Worm (Caenorhabditis elegans): ENCODE measurements around the gene F36A4.1.

The F36A4.1 gene

DNA sequence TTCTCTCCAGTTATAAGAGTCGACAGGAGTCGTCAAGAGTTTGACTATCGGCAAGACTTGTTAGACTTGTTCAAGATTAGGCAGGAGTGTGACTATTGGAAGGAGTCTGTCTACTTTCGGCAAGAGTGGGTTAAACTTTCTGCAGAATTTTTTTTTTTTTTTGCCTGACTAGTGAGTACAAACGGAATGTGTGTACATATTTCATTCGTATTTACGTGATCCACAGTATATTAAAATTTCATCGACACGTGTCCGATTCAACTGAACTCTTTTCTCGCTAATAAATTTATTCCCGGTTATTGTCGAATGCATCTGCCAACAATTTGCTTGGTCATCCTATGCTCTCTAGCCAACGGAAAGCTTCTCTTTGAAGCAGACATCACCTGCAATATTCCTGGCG lies at the start of gene F36A4.1:
Gene F36A4.1 (plus strand): TSS at position 301 of the 400 bp plus-strand sequence.
- TF ChIP-seq sem-2 (GFP tag; optimal IDR thresholded peaks at IDR 0.05) (no peak), snpc-4 (tag; optimal IDR thresholded peaks at IDR 0.05) (no peak), unc-120 (tag; optimal IDR thresholded peaks at IDR 0.05; ENCODE audit: poor library complexity, severe bottlenecking) (no peak), drap-1 (GFP tag; optimal IDR thresholded peaks at IDR 0.05) (no peak), mab-5 (tag; optimal IDR thresholded peaks at IDR 0.05) (no peak)

DNA sequence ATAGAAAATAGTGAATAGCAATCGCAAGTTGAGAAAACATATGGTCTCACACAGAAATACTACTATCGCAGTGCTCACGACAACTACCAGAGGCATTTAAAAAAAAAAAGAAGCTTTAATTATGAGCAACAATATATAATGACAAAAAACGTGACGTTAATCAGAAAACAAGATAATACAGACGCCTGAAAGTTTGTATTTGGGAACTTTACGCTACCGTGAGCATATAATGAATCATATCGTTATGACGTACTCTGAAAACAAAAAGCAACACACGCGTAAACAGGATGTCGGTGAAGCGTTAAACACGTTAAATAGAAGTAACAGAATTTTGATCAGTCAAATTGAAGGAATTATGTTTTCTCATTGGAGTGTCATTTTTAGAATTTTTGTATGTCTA lies 46.4 kb upstream of the F36A4.1 start, which contains the start of gene srbc-71:
Gene srbc-71 (minus strand): TSS at position 101 of the 400 bp plus-strand sequence.
- no peak for TF ChIP-seq elt-1 (tag; optimal IDR thresholded peaks at IDR 0.05; ENCODE audit: borderline replicate concordance, insufficient read depth)
- no peak for TF ChIP-seq nhr-237 (tag; optimal IDR thresholded peaks at IDR 0.05)
- no peak for TF ChIP-seq elt-3 (tag; optimal IDR thresholded peaks at IDR 0.05)
- TF ChIP-seq ztf-11 (tag; optimal IDR thresholded peaks at IDR 0.05), result no peak
- TF ChIP-seq mab-5 (tag; optimal IDR thresholded peaks at IDR 0.05), result no peak
- no peak for TF ChIP-seq mep-1 (tag; optimal IDR thresholded peaks at IDR 0.05)
- TF ChIP-seq sem-2 (GFP tag; optimal IDR thresholded peaks at IDR 0.05), result no peak
- no peak for TF ChIP-seq unc-120 (tag; optimal IDR thresholded peaks at IDR 0.05; ENCODE audit: poor library complexity, severe bottlenecking)
- TF ChIP-seq blmp-1 (tag; optimal IDR thresholded peaks at IDR 0.05), result no peak
- no peak for TF ChIP-seq M03D4.4 (tag; optimal IDR thresholded peaks at IDR 0.05)

DNA sequence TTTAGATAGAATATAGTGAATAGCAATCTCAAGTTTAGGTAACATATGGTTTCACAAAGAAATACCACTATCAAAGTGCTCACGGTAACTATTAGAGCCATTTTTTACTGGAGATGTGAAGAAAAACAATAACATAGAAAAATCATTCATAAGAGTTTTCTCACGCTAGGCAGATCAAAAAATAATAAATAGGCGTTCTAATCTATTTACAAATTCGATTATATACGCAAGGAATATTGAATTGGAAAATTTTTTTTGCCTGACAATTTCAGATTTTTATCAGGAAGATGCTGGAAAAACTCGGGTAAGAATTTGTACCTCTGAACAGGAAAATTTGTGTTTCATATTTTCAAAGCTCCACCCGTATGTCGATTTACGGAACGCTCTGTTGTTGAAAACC lies 44.4 kb upstream of the F36A4.1 start, which contains the start of gene srbc-70:
Gene srbc-70 (minus strand): TSS at position 101 of the 400 bp plus-strand sequence.
- TF ChIP-seq ces-1 (GFP tag; optimal IDR thresholded peaks at IDR 0.05) (no peak), mab-5 (tag; optimal IDR thresholded peaks at IDR 0.05) (no peak), elt-3 (tag; optimal IDR thresholded peaks at IDR 0.05) (no peak), sptf-1 (tag; optimal IDR thresholded peaks at IDR 0.05) (no peak), unc-120 (tag; optimal IDR thresholded peaks at IDR 0.05; ENCODE audit: poor library complexity, severe bottlenecking) (no peak), snpc-4 (tag; optimal IDR thresholded peaks at IDR 0.05) (no peak), hlh-1 (tag; optimal IDR thresholded peaks at IDR 0.05) (no peak), lin-13 (tag; optimal IDR thresholded peaks at IDR 0.05) (no peak), nhr-2 (tag; optimal IDR thresholded peaks at IDR 0.05) (no peak), lin-32 (GFP tag; optimal IDR thresholded peaks at IDR 0.05) (no peak), sem-2 (GFP tag; optimal IDR thresholded peaks at IDR 0.05) (no peak), nhr-12 (tag; optimal IDR thresholded peaks at IDR 0.05) (no peak), pha-4 (tag; optimal IDR thresholded peaks at IDR 0.05) (no peak), ham-2 (GFP tag; optimal IDR thresholded peaks at IDR 0.05) (no peak)

DNA sequence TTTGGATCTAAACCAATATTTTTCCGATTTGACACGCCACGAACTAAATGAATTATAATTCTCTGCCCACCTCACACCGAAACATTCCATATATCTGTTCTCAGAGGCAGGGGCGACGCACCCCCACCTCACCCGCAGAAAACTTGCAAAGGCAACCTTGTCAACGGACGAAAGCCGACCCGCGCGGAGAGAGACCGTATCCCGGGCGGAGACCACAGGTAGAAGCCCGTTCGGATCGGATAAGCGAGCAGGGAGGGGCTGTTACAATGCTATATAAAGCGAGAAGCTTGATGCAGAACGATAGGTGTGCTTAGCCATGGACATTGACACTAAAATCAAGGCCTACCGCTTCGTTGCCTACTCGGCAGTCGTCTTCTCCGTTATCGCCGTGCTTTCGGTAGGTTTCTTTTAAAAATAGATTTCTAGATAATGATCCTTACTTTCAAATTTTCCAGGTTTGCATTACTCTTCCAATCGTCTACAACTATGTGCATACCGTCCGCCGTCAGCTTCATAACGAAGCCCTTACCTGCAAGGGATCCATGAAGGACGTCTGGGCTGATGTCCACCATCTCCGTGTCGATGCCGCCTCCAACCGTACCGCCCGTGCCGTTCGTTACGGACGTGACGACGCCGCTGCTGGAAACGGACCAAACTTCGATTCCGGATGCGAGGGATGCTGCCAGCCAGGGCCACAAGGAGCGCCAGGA lies 36.8 kb upstream of the F36A4.1 start, which contains the start of the genes zipt-2.2 and dpy-13:
Gene zipt-2.2 (minus strand): TSS at position 51 of the 710 bp plus-strand sequence.
Gene dpy-13 (plus strand): TSS at position 300 of the 710 bp plus-strand sequence.
- TF ChIP-seq pha-4 (tag; optimal IDR thresholded peaks at IDR 0.05), result no peak
- peak; percentile 68 for TF ChIP-seq ham-2 (GFP tag; optimal IDR thresholded peaks at IDR 0.05)

DNA sequence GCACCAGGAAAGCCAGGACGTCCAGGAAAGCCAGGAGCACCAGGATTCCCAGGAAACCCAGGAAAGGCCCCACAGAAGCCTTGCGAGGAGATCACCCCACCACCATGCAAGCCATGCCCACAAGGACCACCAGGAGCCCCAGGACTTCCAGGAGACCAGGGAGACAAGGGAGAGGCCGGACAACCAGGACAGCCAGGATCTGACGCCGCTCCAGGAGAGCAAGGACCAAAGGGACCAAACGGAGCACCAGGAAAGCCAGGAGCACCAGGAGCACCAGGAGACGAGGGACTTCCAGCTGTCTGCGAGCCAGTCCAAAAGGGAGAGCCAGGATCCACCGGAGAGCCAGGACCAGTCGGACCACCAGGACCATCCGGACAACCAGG lies 36.3 kb upstream of the F36A4.1 start:
- TF ChIP-seq snpc-4 (tag; optimal IDR thresholded peaks at IDR 0.05) (no peak), zip-8 (tag; optimal IDR thresholded peaks at IDR 0.05) (no peak), M03D4.4 (tag; optimal IDR thresholded peaks at IDR 0.05) (no peak), unc-62 (GFP tag; optimal IDR thresholded peaks at IDR 0.05) (no peak), mab-5 (tag; optimal IDR thresholded peaks at IDR 0.05) (no peak), sem-2 (GFP tag; optimal IDR thresholded peaks at IDR 0.05) (no peak), nhr-76 (tag; optimal IDR thresholded peaks at IDR 0.05) (no peak), nhr-2 (tag; optimal IDR thresholded peaks at IDR 0.05) (no peak), mep-1 (tag; optimal IDR thresholded peaks at IDR 0.05) (no peak), drap-1 (GFP tag; optimal IDR thresholded peaks at IDR 0.05) (no peak), pha-4 (tag; optimal IDR thresholded peaks at IDR 0.05) (no peak), blmp-1 (tag; optimal IDR thresholded peaks at IDR 0.05) (no peak), nhr-28 (tag; optimal IDR thresholded peaks at IDR 0.05) (no peak), sptf-1 (tag; optimal IDR thresholded peaks at IDR 0.05) (no peak), cnd-1 (tag; optimal IDR thresholded peaks at IDR 0.05) (no peak), mls-2 (tag; optimal IDR thresholded peaks at IDR 0.05) (no peak), tbx-8 (GFP tag; optimal IDR thresholded peaks at IDR 0.05) (no peak), lin-13 (tag; optimal IDR thresholded peaks at IDR 0.05) (no peak), nhr-237 (tag; optimal IDR thresholded peaks at IDR 0.05) (no peak), nhr-12 (tag; optimal IDR thresholded peaks at IDR 0.05) (no peak)
